Worm (Caenorhabditis elegans) whole organism, young adult: ENCODE measurements around the gene Y32B12B.2.

ENCODE experiments used
- B0336.3 ChIP-seq: fragments of 200-800 bp; sonication (Bioruptor generic); IDR thresholded peaks from 2 replicates; pipeline ENCODE4 v1.3.6; 2022; ENCODE audit warnings: missing genetic modification characterization, missing compliant biosample characterization
- C17E4.6 ChIP-seq: fragments of 200-800 bp; sonication (Bioruptor generic); IDR thresholded peaks from 2 replicates; pipeline ENCODE4 v1.3.6; 2022; ENCODE audit warnings: missing genetic modification reagents, missing genetic modification characterization, missing compliant biosample characterization
- D2030.7 ChIP-seq: fragments of 200-800 bp; sonication (Bioruptor generic); IDR thresholded peaks from 2 replicates; pipeline ENCODE4 v1.3.6; 2022; ENCODE audit warnings: missing genetic modification reagents, missing genetic modification characterization, missing compliant biosample characterization
- F22D6.2 ChIP-seq: sonication (generic microtip); optimal IDR thresholded peaks from 2 replicates; lab custom pipeline; 2016; ENCODE audit warnings: mild to moderate bottlenecking, missing genetic modification characterization, missing compliant biosample characterization
- F23B12.7 ChIP-seq: sonication (generic microtip); optimal IDR thresholded peaks from 2 replicates; lab custom pipeline; 2017; ENCODE audit warnings: missing genetic modification characterization, mild to moderate bottlenecking, missing compliant biosample characterization, antibody characterized with exemption, moderate library complexity; ENCODE audit not compliant: insufficient read depth
- F52B5.7 ChIP-seq: sonication (generic microtip); optimal IDR thresholded peaks from 2 replicates; lab custom pipeline; 2016; ENCODE audit warnings: mild to moderate bottlenecking, missing genetic modification characterization, missing compliant biosample characterization
- F57A8.1 ChIP-seq: fragments of 200-800 bp; sonication (Bioruptor generic); optimal IDR thresholded peaks from 2 replicates; lab custom pipeline; 2018; ENCODE audit warnings: mild to moderate bottlenecking, missing genetic modification characterization, moderate library complexity, missing compliant biosample characterization
- K11D2.4 ChIP-seq: fragments of 200-800 bp; sonication (Bioruptor generic); IDR thresholded peaks from 2 replicates; pipeline ENCODE4 v1.3.6; 2022; ENCODE audit warnings: missing genetic modification reagents, missing genetic modification characterization, missing compliant biosample characterization
- K12H6.12 ChIP-seq: fragments of 200-800 bp; sonication (Bioruptor generic); optimal IDR thresholded peaks from 2 replicates; lab custom pipeline; 2018; ENCODE audit warnings: mild to moderate bottlenecking, missing genetic modification characterization, missing compliant biosample characterization
- T26A5.8 ChIP-seq: sonication (generic microtip); optimal IDR thresholded peaks from 2 replicates; lab custom pipeline; 2016; ENCODE audit warnings: missing genetic modification characterization, missing compliant biosample characterization
- Y53G8AR.9 ChIP-seq: fragments of 200-800 bp; sonication (Bioruptor generic); conservative IDR thresholded peaks from 2 replicates; pipeline ENCODE4 v1.3.6; 2022; ENCODE audit warnings: missing genetic modification reagents, missing genetic modification characterization, missing compliant biosample characterization
- Y95B8A.8 ChIP-seq: fragments of 200-800 bp; sonication (Bioruptor generic); IDR thresholded peaks from 2 replicates; pipeline ENCODE4 v1.3.6; 2022; ENCODE audit warnings: missing genetic modification reagents, missing genetic modification characterization, missing compliant biosample characterization
- akir-1 ChIP-seq: fragments of 200-800 bp; sonication (Bioruptor generic); optimal IDR thresholded peaks from 2 replicates; lab custom pipeline; 2018; ENCODE audit warnings: mild to moderate bottlenecking, missing genetic modification characterization, moderate library complexity, missing compliant biosample characterization
- ama-1 ChIP-seq, 3 experiments: fragments of 150-350 bp in 1 of 3; sonication (generic microtip) in 2 of 3; optimal IDR thresholded peaks; 2 replicates each; lab custom pipeline; 2014 to 2018; ENCODE audit warnings: missing biosample characterization in 2 of 3, missing genetic modification characterization in 2 of 3, missing genetic modification reagents in 2 of 3
- attf-5 ChIP-seq: fragments of 200-800 bp; sonication (Bioruptor generic); optimal IDR thresholded peaks from 2 replicates; lab custom pipeline; 2018; ENCODE audit warnings: mild to moderate bottlenecking, missing genetic modification characterization, missing compliant biosample characterization
- attf-6 ChIP-seq: fragments of 200-800 bp; sonication (Bioruptor generic); IDR thresholded peaks from 2 replicates; pipeline ENCODE4 v1.3.6; 2022; ENCODE audit warnings: missing genetic modification reagents, missing genetic modification characterization, missing compliant biosample characterization
- cebp-1 ChIP-seq, 2 experiments: fragments of 200-800 bp in 1 of 2; sonication (Bioruptor generic) in 1 of 2; sonication (generic microtip) in 1 of 2; IDR thresholded peaks in 1 of 2; optimal IDR thresholded peaks in 1 of 2; 2 replicates each; pipeline versions ENCODE4 v1.3.6 to Lab custom; 2017 to 2022; ENCODE audit warnings: missing compliant biosample characterization in 2 of 2, missing genetic modification characterization in 2 of 2, mild to moderate bottlenecking in 1 of 2, missing genetic modification reagents in 1 of 2, moderate library complexity in 1 of 2
- ceh-91 ChIP-seq: fragments of 200-800 bp; sonication (Bioruptor generic); IDR thresholded peaks from 2 replicates; pipeline ENCODE4 v1.3.6; 2022; ENCODE audit warnings: missing genetic modification reagents, missing genetic modification characterization, missing compliant biosample characterization
- chd-7 ChIP-seq: sonication (generic microtip); optimal IDR thresholded peaks from 2 replicates; lab custom pipeline; 2016; ENCODE audit warnings: mild to moderate bottlenecking, missing genetic modification characterization, moderate library complexity, missing compliant biosample characterization
- dpl-1 ChIP-seq: fragments of 150-350 bp; optimal IDR thresholded peaks from 2 replicates; lab custom pipeline; 2014; ENCODE audit warnings: missing biosample characterization, missing genetic modification reagents, missing genetic modification characterization
- egrh-3 ChIP-seq: fragments of 200-800 bp; sonication (Bioruptor generic); IDR thresholded peaks from 2 replicates; pipeline ENCODE4 v1.3.6; 2022; ENCODE audit warnings: missing genetic modification reagents, missing genetic modification characterization, missing compliant biosample characterization
- hlh-12 ChIP-seq: sonication (generic microtip); optimal IDR thresholded peaks from 2 replicates; lab custom pipeline; 2016; ENCODE audit warnings: missing genetic modification characterization, missing compliant biosample characterization
- hlh-26 ChIP-seq: fragments of 200-800 bp; sonication (Bioruptor generic); conservative IDR thresholded peaks from 2 replicates; pipeline ENCODE4 v1.3.6; 2022; ENCODE audit warnings: missing genetic modification reagents, missing genetic modification characterization, missing compliant biosample characterization
- hmg-1.2 ChIP-seq: fragments of 200-800 bp; sonication (Bioruptor generic); IDR thresholded peaks from 2 replicates; pipeline ENCODE4 v1.3.6; 2022; ENCODE audit warnings: missing genetic modification reagents, missing genetic modification characterization, missing compliant biosample characterization
- let-607 ChIP-seq, 2 experiments: fragments of 200-800 bp in 1 of 2; sonication (Bioruptor generic) in 1 of 2; sonication (generic microtip) in 1 of 2; optimal IDR thresholded peaks; 2 replicates each; lab custom pipeline; 2016 to 2018; ENCODE audit warnings: mild to moderate bottlenecking in 2 of 2, missing compliant biosample characterization in 2 of 2, missing genetic modification characterization in 2 of 2, moderate library complexity in 2 of 2, missing genotype in 1 of 2
- lin-35 ChIP-seq, 3 experiments: fragments of 150-350 bp in 2 of 3; sonication (generic microtip) in 1 of 3; optimal IDR thresholded peaks; 2 replicates each; lab custom pipeline; 2014 to 2018; ENCODE audit warnings: missing biosample characterization in 3 of 3, missing genetic modification characterization in 3 of 3, missing genetic modification reagents in 3 of 3
- lin-54 ChIP-seq: fragments of 200-800 bp; sonication (Bioruptor generic); optimal IDR thresholded peaks from 2 replicates; lab custom pipeline; 2018; ENCODE audit warnings: mild to moderate bottlenecking, missing genetic modification characterization, missing compliant biosample characterization
- lsy-27 ChIP-seq: sonication (generic microtip); optimal IDR thresholded peaks from 2 replicates; lab custom pipeline; 2017; ENCODE audit warnings: missing genetic modification characterization, mild to moderate bottlenecking, missing compliant biosample characterization, antibody characterized with exemption, missing genotype, borderline replicate concordance; ENCODE audit not compliant: insufficient read depth
- madf-10 ChIP-seq: sonication (generic microtip); optimal IDR thresholded peaks from 2 replicates; lab custom pipeline; 2016; ENCODE audit warnings: mild to moderate bottlenecking, missing genetic modification characterization, missing compliant biosample characterization
- mcd-1 ChIP-seq: fragments of 200-800 bp; sonication (Bioruptor generic); IDR thresholded peaks from 2 replicates; pipeline ENCODE4 v1.3.6; 2022; ENCODE audit warnings: missing genetic modification reagents, missing genetic modification characterization, missing compliant biosample characterization
- mel-28 ChIP-seq: sonication (generic microtip); optimal IDR thresholded peaks from 2 replicates; lab custom pipeline; 2016; ENCODE audit warnings: borderline replicate concordance, mild to moderate bottlenecking, missing genetic modification characterization, missing compliant biosample characterization
- nfya-2 ChIP-seq: fragments of 200-800 bp; sonication (Bioruptor generic); IDR thresholded peaks from 2 replicates; pipeline ENCODE4 v1.3.6; 2022; ENCODE audit warnings: missing genetic modification reagents, missing genetic modification characterization, missing compliant biosample characterization
- nfyb-1 ChIP-seq: fragments of 200-800 bp; sonication (Bioruptor generic); IDR thresholded peaks from 2 replicates; pipeline ENCODE4 v1.3.6; 2022; ENCODE audit warnings: missing genetic modification reagents, missing genetic modification characterization, missing compliant biosample characterization
- nhr-80 ChIP-seq: sonication (generic microtip); optimal IDR thresholded peaks from 2 replicates; lab custom pipeline; 2016; ENCODE audit warnings: missing genetic modification characterization, missing compliant biosample characterization
- pbrm-1 ChIP-seq: fragments of 200-800 bp; sonication (Bioruptor generic); IDR thresholded peaks from 2 replicates; pipeline ENCODE4 v1.3.6; 2022; ENCODE audit warnings: missing genetic modification reagents, missing genetic modification characterization, missing compliant biosample characterization
- pha-4 ChIP-seq: fragments of 150-350 bp; sonication (generic microtip); optimal IDR thresholded peaks from 2 replicates; lab custom pipeline; 2014; ENCODE audit warnings: missing biosample characterization, missing genetic modification reagents, missing genetic modification characterization
- rpc-1 ChIP-seq, 2 experiments: fragments of 150-350 bp in 1 of 2; sonication (generic microtip) in 1 of 2; optimal IDR thresholded peaks; 2 replicates each; lab custom pipeline; 2014 to 2018; ENCODE audit warnings: missing biosample characterization in 1 of 2, missing genetic modification characterization in 1 of 2, missing genetic modification reagents in 1 of 2, missing genotype in 1 of 2
- sdz-38 ChIP-seq: sonication (generic microtip); optimal IDR thresholded peaks from 2 replicates; lab custom pipeline; 2016; ENCODE audit warnings: missing genotype, missing genetic modification characterization, missing compliant biosample characterization
- snpc-4 ChIP-seq, 5 experiments: fragments of 150-350 bp in 1 of 5; sonication (generic microtip) in 4 of 5; optimal IDR thresholded peaks; 2 replicates each; lab custom pipeline; 2014 to 2018; ENCODE audit warnings: missing genetic modification characterization in 5 of 5, missing biosample characterization in 3 of 5, antibody characterized with exemption in 2 of 5, mild to moderate bottlenecking in 2 of 5, missing compliant biosample characterization in 2 of 5, missing genotype in 2 of 5, moderate library complexity in 2 of 5, missing genetic modification reagents in 1 of 5
- somi-1 ChIP-seq: fragments of 200-800 bp; sonication (Bioruptor generic); optimal IDR thresholded peaks from 2 replicates; lab custom pipeline; 2018; ENCODE audit warnings: mild to moderate bottlenecking, missing genetic modification characterization, missing compliant biosample characterization
- tbp1 ChIP-seq: fragments of 200-800 bp; sonication (Bioruptor generic); optimal IDR thresholded peaks from 2 replicates; lab custom pipeline; 2018; ENCODE audit warnings: mild to moderate bottlenecking, missing genetic modification characterization, missing compliant biosample characterization
- unc-62 ChIP-seq: fragments of 150-350 bp; optimal IDR thresholded peaks from 2 replicates; lab custom pipeline; 2014; ENCODE audit warnings: missing biosample characterization, missing genetic modification reagents, missing genetic modification characterization
- ztf-28 ChIP-seq: fragments of 200-800 bp; sonication (Bioruptor generic); IDR thresholded peaks from 2 replicates; pipeline ENCODE4 v1.3.6; 2022; ENCODE audit warnings: missing genetic modification reagents, missing genetic modification characterization, missing compliant biosample characterization

Y32B12B.2 gene

DNA sequence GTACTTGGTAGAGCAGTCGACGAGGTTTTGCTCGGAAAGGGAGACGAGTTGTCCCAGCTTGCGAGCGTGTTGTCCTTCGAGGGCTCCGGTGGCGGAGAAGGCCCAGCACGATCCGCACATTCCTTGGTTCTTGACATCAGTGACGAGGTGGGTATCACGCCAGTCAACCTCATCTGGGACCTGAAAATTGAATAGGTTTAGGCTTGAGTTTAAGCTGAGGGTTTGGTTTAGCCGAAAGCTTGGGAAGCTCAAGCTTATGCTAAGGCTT lies 55.5 kb downstream of the Y32B12B.2 start (continued):
- no peak for TF ChIP-seq rpc-1 (optimal IDR thresholded peaks at IDR 0.05; lab: Kevin White, UChicago)
- no peak for TF ChIP-seq rpc-1 (tag; optimal IDR thresholded peaks at IDR 0.05; lab: Kevin White, UChicago)
- TF ChIP-seq F23B12.7, result no peak
- no peak for TF ChIP-seq D2030.7 (GFP tag; lab: Robert Waterston, UW)
- TF ChIP-seq pha-4 (tag; lab: Kevin White, UChicago), result no peak
- TF ChIP-seq C17E4.6 (GFP tag; lab: Robert Waterston, UW), result no peak
- TF ChIP-seq lsy-27 (tag; lab: Kevin White, UChicago), result no peak
- TF ChIP-seq ztf-28 (GFP tag; lab: Robert Waterston, UW), result no peak
- TF ChIP-seq unc-62 (GFP tag; lab: Kevin White, UChicago), result no peak
- TF ChIP-seq F57A8.1 (GFP tag; lab: Kevin White, UChicago), result no peak
- no peak for TF ChIP-seq chd-7
- no peak for TF ChIP-seq nfya-2 (GFP tag; lab: Robert Waterston, UW)
- TF ChIP-seq mcd-1, result peak; percentile 26; the same call in 1 of the 2 replicates
- TF ChIP-seq ceh-91, result no peak
- TF ChIP-seq T26A5.8 (tag; lab: Kevin White, UChicago), result no peak
- no peak for TF ChIP-seq cebp-1 (GFP tag; IDR thresholded peaks at IDR 0.05; lab: Robert Waterston, UW)
- TF ChIP-seq cebp-1 (tag; optimal IDR thresholded peaks at IDR 0.05; lab: Kevin White, UChicago), result no peak
- no peak for TF ChIP-seq F52B5.7

DNA sequence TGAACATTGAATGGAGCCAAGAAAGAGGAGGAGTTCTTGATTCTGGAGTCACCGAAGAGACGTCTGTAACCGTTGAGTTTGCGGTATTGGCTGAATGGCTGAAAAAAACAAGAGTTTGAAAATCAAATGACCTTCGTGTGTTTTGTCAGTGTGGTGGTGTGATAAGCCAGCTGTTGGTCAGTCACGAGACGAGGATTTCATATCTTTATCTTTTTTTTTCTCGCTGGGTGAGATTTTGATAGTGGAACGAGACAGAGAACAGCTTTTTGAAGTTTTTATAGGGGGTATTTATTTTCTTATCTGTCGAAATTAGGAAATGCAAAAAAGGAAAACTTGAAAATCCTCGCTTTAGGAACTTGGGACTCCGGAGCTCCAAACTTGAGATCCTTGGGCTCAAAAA lies 56.3 kb downstream of the Y32B12B.2 start:
- TF ChIP-seq pbrm-1, result peak; percentile 25; the same call in 1 of the 2 replicates
- 0 out of 2 replicates have a peak, but pooled peaks have one; percentile 8 for TF ChIP-seq K11D2.4 (GFP tag; lab: Robert Waterston, UW)
- no peak for TF ChIP-seq B0336.3 (GFP tag; lab: Robert Waterston, UW)
- TF ChIP-seq nhr-80 (tag; lab: Kevin White, UChicago), result peak; percentile 20
- no peak for TF ChIP-seq akir-1
- TF ChIP-seq mel-28 (tag; lab: Kevin White, UChicago), result no peak

DNA sequence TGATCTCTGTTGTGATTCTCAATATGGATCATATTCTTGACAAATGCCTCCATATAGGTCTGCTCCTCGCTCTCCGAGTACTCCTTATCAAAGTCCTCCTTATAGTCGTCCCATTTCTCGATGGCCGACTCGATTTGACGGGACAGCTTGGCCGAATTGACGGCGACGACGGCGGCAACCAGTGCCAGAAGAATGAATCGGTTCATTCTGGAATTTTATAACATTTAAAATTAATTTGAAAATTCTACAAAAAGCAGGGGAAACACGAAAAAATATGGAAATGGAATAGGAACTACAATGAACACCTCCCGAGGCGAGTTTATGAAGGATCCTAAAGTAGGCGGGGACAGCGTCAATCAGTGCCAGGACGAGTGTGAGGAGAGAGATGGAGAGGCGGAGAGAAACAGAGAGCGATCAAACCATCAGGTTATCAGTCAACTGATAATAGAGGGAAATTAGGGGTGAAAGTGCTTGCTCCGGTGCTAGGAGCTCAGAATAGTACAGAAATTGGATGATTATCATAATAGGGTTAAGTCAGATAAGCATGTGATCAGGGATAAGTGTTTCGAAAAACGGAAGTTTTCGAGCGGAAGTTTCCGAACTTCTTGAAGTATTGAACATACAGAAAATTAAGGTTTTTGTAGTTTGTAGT lies 57.1 kb downstream of the Y32B12B.2 start, which contains the start of gene cpl-1:
TSS of gene cpl-1 (minus strand) at position 207 of the 652 bp plus-strand sequence.
- TF ChIP-seq lin-35 (GFP tag; optimal IDR thresholded peaks at IDR 0.05; lab: Kevin White, UChicago), result no peak
- TF ChIP-seq ama-1 (optimal IDR thresholded peaks at IDR 0.05; lab: Kevin White, UChicago), result peak; percentile 63
- TF ChIP-seq ama-1 (GFP tag; optimal IDR thresholded peaks at IDR 0.05; lab: Kevin White, UChicago), result no peak
- 0 out of 2 replicates have a peak, but pooled peaks have one; percentile 30 for TF ChIP-seq pbrm-1
- TF ChIP-seq F22D6.2, result no peak
- peak; percentile 39 for TF ChIP-seq lin-54 (GFP tag; lab: Kevin White, UChicago)
- no peak for TF ChIP-seq hmg-1.2 (GFP tag; lab: Robert Waterston, UW)
- no peak for TF ChIP-seq hlh-26 (GFP tag; lab: Robert Waterston, UW)
- peak; percentile 74 for TF ChIP-seq nhr-80 (tag; lab: Kevin White, UChicago)
- TF ChIP-seq tbp1 (GFP tag; lab: Kevin White, UChicago), result peak; percentile 28
- TF ChIP-seq Y53G8AR.9, result 0 out of 2 replicates have a peak, but pooled peaks have one; percentile 11
- no peak for TF ChIP-seq Y95B8A.8 (GFP tag; lab: Robert Waterston, UW)
- peak; percentile 2 for TF ChIP-seq F52B5.7
- TF ChIP-seq nfyb-1 (GFP tag; lab: Robert Waterston, UW), result 0 out of 2 replicates have a peak, but pooled peaks have one; percentile 36
- peak; percentile 47 for TF ChIP-seq sdz-38 (tag; lab: Kevin White, UChicago)
- TF ChIP-seq snpc-4 (GFP tag; optimal IDR thresholded peaks at IDR 0.05; lab: Kevin White, UChicago), result no peak
- TF ChIP-seq snpc-4 (tag; optimal IDR thresholded peaks at IDR 0.05; lab: Kevin White, UChicago), result peak in 2 of 4 experiments; percentile 11 to 35
- no peak for TF ChIP-seq dpl-1 (GFP tag; lab: Kevin White, UChicago)
- no peak for TF ChIP-seq hlh-12 (tag; lab: Kevin White, UChicago)
- TF ChIP-seq B0336.3 (GFP tag; lab: Robert Waterston, UW), result peak; percentile 42; the same call in 1 of the 2 replicates
- TF ChIP-seq let-607 (tag; optimal IDR thresholded peaks at IDR 0.05; lab: Kevin White, UChicago), result peak in 1 of 2 experiments; percentile 30
- TF ChIP-seq egrh-3 (GFP tag; lab: Robert Waterston, UW), result no peak
- peak; percentile 3 for TF ChIP-seq attf-5
- TF ChIP-seq somi-1 (GFP tag; lab: Kevin White, UChicago), result peak; percentile 33
- TF ChIP-seq madf-10, result peak; percentile 29
- TF ChIP-seq K12H6.12 (tag; lab: Kevin White, UChicago), result peak; percentile 22
- no peak for TF ChIP-seq attf-6 (GFP tag; lab: Robert Waterston, UW)
